Worm (Caenorhabditis elegans): ENCODE measurements around the gene scl-5.

DNA sequence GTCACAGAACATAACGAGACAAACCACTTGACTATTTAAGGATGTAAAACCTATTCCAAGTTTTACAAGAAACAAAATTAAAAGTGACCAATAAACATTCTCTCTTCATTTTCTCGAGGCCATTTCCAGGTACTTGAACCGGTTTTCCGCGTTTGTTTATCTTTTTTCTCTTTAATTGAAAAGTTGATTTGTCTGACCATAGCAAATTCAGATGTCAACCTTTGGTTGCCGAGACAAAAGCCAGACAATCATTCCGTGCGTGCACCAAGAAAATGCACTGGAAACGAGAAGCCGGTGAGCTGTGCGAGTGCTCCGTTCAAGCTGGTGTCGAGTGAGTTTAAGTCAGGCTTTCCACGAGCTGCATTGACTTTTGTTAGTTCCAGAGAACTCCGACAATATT is 18.3 kb downstream of the scl-5 start:
- no peak for TF ChIP-seq sox-4 (tag; optimal IDR thresholded peaks at IDR 0.05)
- no peak for TF ChIP-seq mec-3 (tag; optimal IDR thresholded peaks at IDR 0.05; ENCODE audit: borderline replicate concordance)
- TF ChIP-seq che-1 (tag; optimal IDR thresholded peaks at IDR 0.05) = no peak
- TF ChIP-seq ama-1 (optimal IDR thresholded peaks at IDR 0.05) = no peak
- no peak for TF ChIP-seq ttx-3 (tag; optimal IDR thresholded peaks at IDR 0.05)
- TF ChIP-seq tbx-7 (tag; optimal IDR thresholded peaks at IDR 0.05) = no peak
- TF ChIP-seq pqm-1 (tag; optimal IDR thresholded peaks at IDR 0.05) = no peak
- no peak for TF ChIP-seq pax-1 (tag; optimal IDR thresholded peaks at IDR 0.05)
- no peak for TF ChIP-seq ahr-1 (tag; optimal IDR thresholded peaks at IDR 0.05)
- no peak for TF ChIP-seq hlh-30 (tag; optimal IDR thresholded peaks at IDR 0.05; ENCODE audit: insufficient read depth)
- no peak for TF ChIP-seq fkh-10 (GFP tag; optimal IDR thresholded peaks at IDR 0.05)
- TF ChIP-seq unc-55 (GFP tag; optimal IDR thresholded peaks at IDR 0.05) = no peak
- no peak for TF ChIP-seq ceh-2 (tag; optimal IDR thresholded peaks at IDR 0.05)
- no peak for TF ChIP-seq nfya-1 (tag; optimal IDR thresholded peaks at IDR 0.05)
